Fruit fly (Drosophila melanogaster) whole organism, embryonic: ENCODE measurements around the gene LanB1.

Experiments
- Adf1 ChIP-seq: fragments of 200-800 bp; sonication (Bioruptor generic); IDR thresholded peaks from 2 replicates; pipeline ENCODE4 v1.3.6; 2022; ENCODE audit warnings: missing biosample characterization, missing genetic modification characterization
- BEAF-32 ChIP-seq: fragments of 200-800 bp; sonication (Bioruptor generic); optimal IDR thresholded peaks from 3 replicates; lab custom pipeline; 2017; ENCODE audit warnings: missing biosample characterization, missing genetic modification characterization, mild to moderate bottlenecking, moderate library complexity, missing genetic modification reagents
- CG11504 ChIP-seq: fragments of 200-800 bp; sonication (Bioruptor generic); optimal IDR thresholded peaks from 3 replicates; lab custom pipeline; 2019; ENCODE audit warnings: missing biosample characterization, mild to moderate bottlenecking, missing genetic modification characterization, moderate library complexity
- CG14050 ChIP-seq: fragments of 200-800 bp; sonication (Bioruptor generic); IDR thresholded peaks from 3 replicates; pipeline ENCODE4 v1.3.6; 2022; ENCODE audit warnings: missing biosample characterization, missing genetic modification characterization
- CG16813 ChIP-seq: fragments of 200-800 bp; sonication (Bioruptor generic); IDR thresholded peaks from 3 replicates; pipeline ENCODE4 v1.3.6; 2022; ENCODE audit warnings: missing biosample characterization, missing genetic modification characterization; ENCODE audit not compliant: partially characterized antibody
- CG16815 ChIP-seq: fragments of 200-800 bp; sonication (Bioruptor generic); optimal IDR thresholded peaks from 3 replicates; lab custom pipeline; 2017; ENCODE audit warnings: missing biosample characterization, mild to moderate bottlenecking, missing genetic modification characterization
- CG34376 ChIP-seq: fragments of 200-800 bp; sonication (Bioruptor generic); optimal IDR thresholded peaks from 2 replicates; lab custom pipeline; 2018; ENCODE audit warnings: missing biosample characterization, mild to moderate bottlenecking, missing genetic modification characterization
- CG42726 ChIP-seq: fragments of 200-800 bp; sonication (Bioruptor generic); IDR thresholded peaks from 2 replicates; pipeline ENCODE4 v1.3.6; 2022; ENCODE audit warnings: missing biosample characterization, missing genetic modification characterization; ENCODE audit not compliant: partially characterized antibody
- CG4617 ChIP-seq: fragments of 200-800 bp; sonication (Bioruptor generic); optimal IDR thresholded peaks from 3 replicates; lab custom pipeline; 2016; ENCODE audit warnings: missing biosample characterization, missing genetic modification characterization, borderline replicate concordance
- CG6175 ChIP-seq: fragments of 200-800 bp; sonication (Bioruptor generic); IDR thresholded peaks from 3 replicates; pipeline ENCODE4 v1.3.6; 2022; ENCODE audit warnings: missing biosample characterization, missing genetic modification characterization
- CG6254 ChIP-seq: fragments of 200-800 bp; sonication (Bioruptor generic); optimal IDR thresholded peaks from 3 replicates; lab custom pipeline; 2017; ENCODE audit warnings: mild to moderate bottlenecking, missing biosample characterization, missing genetic modification reagents, missing genetic modification characterization
- CG6272 ChIP-seq: fragments of 200-800 bp; sonication (Bioruptor generic); IDR thresholded peaks from 2 replicates; pipeline ENCODE4 v1.3.6; 2022; ENCODE audit warnings: missing biosample characterization, missing genetic modification characterization
- CG9727 ChIP-seq: fragments of 200-800 bp; sonication (Bioruptor generic); optimal IDR thresholded peaks from 3 replicates; lab custom pipeline; 2017; ENCODE audit warnings: missing biosample characterization, mild to moderate bottlenecking, missing genetic modification characterization
- Dip2 ChIP-seq: fragments of 200-800 bp; sonication (Bioruptor generic); IDR thresholded peaks from 2 replicates; pipeline ENCODE4 v1.3.6; 2022; ENCODE audit warnings: missing biosample characterization, missing genetic modification characterization
- Dll ChIP-seq: fragments of 200-800 bp; sonication (Bioruptor generic); IDR thresholded peaks from 4 replicates; pipeline ENCODE4 v1.3.6; 2022; ENCODE audit warnings: missing biosample characterization, missing genetic modification characterization; ENCODE audit not compliant: partially characterized antibody
- Doc2 ChIP-seq: fragments of 200-800 bp; sonication (Bioruptor generic); IDR thresholded peaks from 2 replicates; pipeline ENCODE4 v1.3.6; 2022; ENCODE audit warnings: missing biosample characterization, missing genetic modification characterization
- Doc3 ChIP-seq: fragments of 200-800 bp; sonication (Bioruptor generic); IDR thresholded peaks from 3 replicates; pipeline ENCODE4 v1.3.6; 2022; ENCODE audit warnings: missing biosample characterization, missing genetic modification characterization; ENCODE audit not compliant: partially characterized antibody
- E2f2 ChIP-seq: fragments of 200-800 bp; sonication (Bioruptor generic); IDR thresholded peaks from 2 replicates; pipeline ENCODE4 v1.3.6; 2022; ENCODE audit warnings: missing biosample characterization, missing genetic modification characterization
- Fer3 ChIP-seq: fragments of 200-800 bp; sonication (Bioruptor generic); optimal IDR thresholded peaks from 2 replicates; lab custom pipeline; 2018; ENCODE audit warnings: missing biosample characterization, mild to moderate bottlenecking, missing genetic modification characterization, moderate library complexity
- GATAe ChIP-seq: fragments of 200-800 bp; sonication (Bioruptor generic); conservative IDR thresholded peaks from 2 replicates; pipeline ENCODE4 v1.3.6; 2022; ENCODE audit warnings: missing biosample characterization, missing genetic modification characterization
- Max ChIP-seq: fragments of 200-800 bp; sonication (Bioruptor generic); optimal IDR thresholded peaks from 2 replicates; lab custom pipeline; 2016; ENCODE audit warnings: missing biosample characterization, mild to moderate bottlenecking, missing genetic modification characterization
- Nf-YC ChIP-seq: fragments of 200-800 bp; optimal IDR thresholded peaks from 3 replicates; lab custom pipeline; 2019; ENCODE audit warnings: missing biosample characterization, mild to moderate bottlenecking, missing genetic modification characterization, moderate library complexity
- Oaz ChIP-seq: fragments of 200-800 bp; sonication (Bioruptor generic); IDR thresholded peaks from 2 replicates; pipeline ENCODE4 v1.3.6; 2022; ENCODE audit warnings: missing biosample characterization, missing genetic modification characterization
- Oli ChIP-seq: fragments of 200-800 bp; sonication (Bioruptor generic); optimal IDR thresholded peaks from 2 replicates; lab custom pipeline; 2018; ENCODE audit warnings: missing biosample characterization, mild to moderate bottlenecking, missing genetic modification characterization, moderate library complexity
- Pdp1 ChIP-seq, 2 experiments: fragments of 200-800 bp; sonication (Bioruptor generic); optimal IDR thresholded peaks; 3 replicates each; lab custom pipeline; 2016; ENCODE audit warnings: missing biosample characterization in 2 of 2, missing genetic modification characterization in 2 of 2, mild to moderate bottlenecking in 1 of 2, moderate library complexity in 1 of 2
- Rx ChIP-seq: fragments of 200-800 bp; sonication (Bioruptor generic); IDR thresholded peaks from 2 replicates; pipeline ENCODE4 v1.3.6; 2022; ENCODE audit warnings: missing biosample characterization, missing genetic modification characterization
- Sox102F ChIP-seq: fragments of 200-800 bp; sonication (Bioruptor generic); optimal IDR thresholded peaks from 2 replicates; lab custom pipeline; 2018; ENCODE audit warnings: missing biosample characterization, mild to moderate bottlenecking, missing genetic modification characterization, moderate library complexity
- Xrp1 ChIP-seq: fragments of 200-800 bp; sonication (Bioruptor generic); IDR thresholded peaks from 2 replicates; pipeline ENCODE4 v1.3.6; 2022; ENCODE audit warnings: missing biosample characterization, missing genetic modification characterization
- amos ChIP-seq: fragments of 200-800 bp; sonication (Bioruptor generic); IDR thresholded peaks from 2 replicates; pipeline ENCODE4 v1.3.6; 2022; ENCODE audit warnings: missing biosample characterization, missing genetic modification characterization; ENCODE audit not compliant: partially characterized antibody
- az2 ChIP-seq: fragments of 200-800 bp; sonication (Bioruptor generic); optimal IDR thresholded peaks from 3 replicates; lab custom pipeline; 2016; ENCODE audit warnings: missing biosample characterization, missing genetic modification characterization
- bcd ChIP-seq: fragments of 200-800 bp; sonication (Bioruptor generic); optimal IDR thresholded peaks from 2 replicates; lab custom pipeline; 2017; ENCODE audit warnings: missing biosample characterization, mild to moderate bottlenecking, missing genetic modification characterization
- cg ChIP-seq: fragments of 200-800 bp; sonication (Bioruptor generic); optimal IDR thresholded peaks from 3 replicates; lab custom pipeline; 2019; ENCODE audit warnings: missing biosample characterization, mild to moderate bottlenecking, missing genetic modification characterization, moderate library complexity
- chinmo ChIP-seq: fragments of 200-800 bp; sonication (Bioruptor generic); IDR thresholded peaks from 4 replicates; pipeline ENCODE4 v1.3.6; 2022; ENCODE audit warnings: missing biosample characterization, missing genetic modification characterization; ENCODE audit not compliant: partially characterized antibody
- crol ChIP-seq: fragments of 200-800 bp; sonication (Bioruptor generic); IDR thresholded peaks from 2 replicates; pipeline ENCODE4 v1.3.6; 2022; ENCODE audit warnings: missing biosample characterization, missing genetic modification characterization
- cwo ChIP-seq: fragments of 200-800 bp; sonication (Bioruptor generic); optimal IDR thresholded peaks from 3 replicates; lab custom pipeline; 2017; ENCODE audit warnings: missing biosample characterization, missing genetic modification characterization, mild to moderate bottlenecking, moderate library complexity, missing genetic modification reagents
- exex ChIP-seq: fragments of 200-800 bp; sonication (Bioruptor generic); optimal IDR thresholded peaks from 4 replicates; lab custom pipeline; 2018; ENCODE audit warnings: missing biosample characterization, mild to moderate bottlenecking, missing genetic modification characterization, moderate library complexity
- gcm ChIP-seq: fragments of 200-800 bp; sonication (Bioruptor generic); optimal IDR thresholded peaks from 2 replicates; lab custom pipeline; 2019; ENCODE audit warnings: missing biosample characterization, mild to moderate bottlenecking, missing genetic modification characterization, moderate library complexity
- gsb ChIP-seq: fragments of 200-800 bp; sonication (Bioruptor generic); IDR thresholded peaks from 2 replicates; pipeline ENCODE4 v1.3.6; 2022; ENCODE audit warnings: missing biosample characterization, missing genetic modification characterization
- ind ChIP-seq: fragments of 200-800 bp; sonication (Bioruptor generic); optimal IDR thresholded peaks from 3 replicates; lab custom pipeline; 2016; ENCODE audit warnings: missing biosample characterization, missing genetic modification characterization
- maf-S ChIP-seq: fragments of 200-800 bp; sonication (Bioruptor generic); optimal IDR thresholded peaks from 2 replicates; lab custom pipeline; 2016; ENCODE audit warnings: missing biosample characterization, missing genetic modification characterization
- nerfin-2 ChIP-seq: fragments of 200-800 bp; sonication (Bioruptor generic); IDR thresholded peaks from 2 replicates; pipeline ENCODE4 v1.3.6; 2022; ENCODE audit warnings: missing biosample characterization, missing genetic modification characterization; ENCODE audit not compliant: partially characterized antibody
- sens ChIP-seq: fragments of 200-800 bp; sonication (Bioruptor generic); peaks from one replicate; lab custom pipeline; 2016; ENCODE audit warnings: missing biosample characterization, missing genetic modification characterization
- sim ChIP-seq: fragments of 200-800 bp; sonication (Bioruptor generic); IDR thresholded peaks from 2 replicates; pipeline ENCODE4 v1.3.6; 2022; ENCODE audit warnings: missing biosample characterization, missing genetic modification characterization
- slou ChIP-seq: fragments of 200-800 bp; sonication (Bioruptor generic); optimal IDR thresholded peaks from 3 replicates; lab custom pipeline; 2016; ENCODE audit warnings: missing biosample characterization, missing genetic modification characterization
- sug ChIP-seq: fragments of 200-800 bp; optimal IDR thresholded peaks from 2 replicates; lab custom pipeline; 2019; ENCODE audit warnings: missing biosample characterization, mild to moderate bottlenecking, missing genetic modification characterization, moderate library complexity
- tup ChIP-seq: fragments of 200-800 bp; sonication (Bioruptor generic); optimal IDR thresholded peaks from 2 replicates; lab custom pipeline; 2016; ENCODE audit warnings: missing biosample characterization, mild to moderate bottlenecking, missing genetic modification characterization, moderate library complexity
- tx ChIP-seq: fragments of 200-800 bp; sonication (Bioruptor generic); optimal IDR thresholded peaks from 2 replicates; lab custom pipeline; 2016; ENCODE audit warnings: missing biosample characterization, missing genetic modification characterization

Gene LanB1

DNA sequence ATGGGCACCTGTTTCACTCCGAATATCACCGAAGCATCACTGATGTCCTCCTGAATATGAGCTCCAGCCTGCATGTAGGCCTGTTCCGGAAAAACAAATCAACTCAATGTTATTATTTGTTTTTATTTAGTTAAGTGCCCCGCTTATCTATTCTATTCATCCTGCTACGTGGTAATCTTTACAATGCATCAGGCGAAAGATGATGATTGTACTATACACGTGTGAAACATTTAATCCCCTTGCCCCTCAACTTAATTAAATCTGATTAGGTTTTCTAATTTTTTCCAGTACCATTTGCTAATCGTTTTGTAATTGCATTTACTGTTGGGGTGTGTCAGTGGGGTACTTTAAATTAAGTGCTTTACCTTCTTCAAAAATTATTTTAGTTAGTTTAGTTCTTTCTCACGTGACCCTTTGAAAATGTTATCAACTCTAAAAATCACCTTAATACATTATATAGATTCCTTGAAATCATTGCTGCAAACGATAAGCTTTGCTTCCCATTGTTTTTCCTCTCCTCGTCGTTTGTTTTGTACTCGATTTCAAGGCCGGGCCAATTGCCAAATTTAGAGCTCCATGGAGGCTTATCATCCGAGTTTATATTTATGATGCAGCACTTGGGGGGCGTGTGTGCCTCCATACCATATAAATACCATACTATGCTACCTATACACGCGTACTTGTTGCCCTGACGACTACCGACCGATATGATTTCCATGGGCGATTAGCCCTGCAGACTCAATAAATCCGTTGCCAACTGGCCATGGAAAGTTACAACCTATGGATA is 16.4 kb upstream of the LanB1 start (continued):
- no peak for TF ChIP-seq Sox102F (GFP tag; lab: Kevin White, UChicago)
- no peak for TF ChIP-seq tx (GFP tag; lab: Kevin White, UChicago)
- no peak for TF ChIP-seq Adf1 (GFP tag; lab: Robert Waterston, UW)
- no peak for TF ChIP-seq gsb
- no peak for TF ChIP-seq Doc3 (GFP tag; lab: Robert Waterston, UW)
- TF ChIP-seq exex (tag; lab: Kevin White, UChicago): peak; percentile 68
- TF ChIP-seq Dip2: no peak
- TF ChIP-seq CG4617 (GFP tag; lab: Kevin White, UChicago): no peak
- TF ChIP-seq Fer3 (tag; lab: Kevin White, UChicago): no peak
- no peak for TF ChIP-seq CG42726
- TF ChIP-seq ind (GFP tag; lab: Kevin White, UChicago): no peak
- peak; percentile 94 for TF ChIP-seq sug (tag; lab: Kevin White, UChicago)
- no peak for TF ChIP-seq crol (GFP tag; lab: Robert Waterston, UW)
- TF ChIP-seq Pdp1 (GFP tag; optimal IDR thresholded peaks at IDR 0.05; lab: Kevin White, UChicago): no peak
- TF ChIP-seq Oaz: no peak
- TF ChIP-seq BEAF-32 (GFP tag; lab: Kevin White, UChicago): no peak
- TF ChIP-seq nerfin-2 (GFP tag; lab: Robert Waterston, UW): no peak
- TF ChIP-seq sens (GFP tag; lab: Kevin White, UChicago): peak; percentile 14
- no peak for TF ChIP-seq Rx
- TF ChIP-seq cwo: peak; percentile 69
- no peak for TF ChIP-seq GATAe (GFP tag; lab: Robert Waterston, UW)
- no peak for TF ChIP-seq Dll (GFP tag; lab: Robert Waterston, UW)
- no peak for TF ChIP-seq cg
- TF ChIP-seq gcm (GFP tag; lab: Kevin White, UChicago): no peak
- no peak for TF ChIP-seq sim
- TF ChIP-seq CG6272 (GFP tag; lab: Robert Waterston, UW): no peak
- no peak for TF ChIP-seq CG16813 (GFP tag; lab: Robert Waterston, UW)
- TF ChIP-seq slou (GFP tag; lab: Kevin White, UChicago): no peak
- TF ChIP-seq E2f2 (GFP tag; lab: Robert Waterston, UW): no peak
- no peak for TF ChIP-seq CG6175
- no peak for TF ChIP-seq Xrp1 (GFP tag; lab: Robert Waterston, UW)
- TF ChIP-seq Nf-YC (tag; lab: Kevin White, UChicago): no peak
- TF ChIP-seq, all 482 proteins: peak for 6

DNA sequence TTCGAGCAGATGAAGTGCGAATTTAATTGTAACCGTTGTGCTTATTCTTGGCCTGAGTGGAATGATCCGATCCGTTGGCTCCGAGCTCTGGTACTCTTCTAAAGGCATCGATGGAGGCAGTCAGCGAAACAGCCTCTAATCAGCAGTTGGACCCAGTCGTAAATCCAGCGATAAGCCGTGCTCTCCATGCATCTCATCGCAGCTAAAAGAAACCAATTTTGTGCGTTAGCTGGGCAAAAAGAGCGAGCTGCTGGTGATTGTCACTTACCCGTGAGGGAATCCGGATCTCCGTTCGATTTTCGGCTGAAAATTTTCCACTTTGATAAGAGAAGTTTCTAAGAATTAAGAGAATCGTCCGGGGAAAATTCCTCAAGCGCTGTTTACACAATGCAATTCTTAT is 15.4 kb upstream of the LanB1 start, which contains the start of gene LKRSDH:
Gene LKRSDH, minus strand, starts transcription at position 101 of the 400 bp plus-strand sequence.
- TF ChIP-seq CG9727 (GFP tag; lab: Kevin White, UChicago) (no peak), sug (tag; lab: Kevin White, UChicago) (peak; percentile 51), CG34376 (GFP tag; lab: Kevin White, UChicago) (peak; percentile 46), chinmo (0 out of 4 replicates have a peak, but pooled peaks have one; percentile 43)

DNA sequence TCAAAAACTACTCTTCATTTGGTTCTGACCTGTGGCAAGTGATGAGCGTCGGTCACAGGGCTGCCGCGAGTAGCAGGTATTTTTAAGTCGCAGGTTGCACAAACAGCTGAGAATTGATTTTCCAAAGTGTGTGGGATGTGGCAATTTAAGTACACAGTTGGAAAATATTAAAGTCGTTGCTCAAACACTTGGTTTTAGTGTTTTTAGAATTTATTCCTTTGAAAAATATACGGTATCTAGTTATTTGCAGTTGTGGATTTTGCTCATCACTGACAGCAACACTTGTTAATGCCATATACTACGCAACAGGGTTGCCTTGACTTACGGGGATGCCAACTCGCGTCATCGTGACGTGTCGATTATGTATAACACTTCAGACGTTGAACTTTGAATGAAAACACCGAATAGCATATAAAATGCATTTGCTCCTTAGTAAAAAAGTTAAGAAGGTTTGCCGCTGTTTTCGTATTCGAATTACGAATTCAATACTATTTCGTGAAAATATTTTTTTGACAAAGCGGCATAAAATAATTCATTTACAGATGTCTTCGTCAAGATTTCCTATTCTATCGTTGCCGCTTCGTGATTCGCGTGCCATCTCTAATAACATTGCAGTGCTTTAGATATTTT is 11.3 kb upstream of the LanB1 start, which contains the start of the genes Herp and r2d2:
Gene Herp, minus strand, starts transcription at position 255 of the 630 bp plus-strand sequence.
Gene r2d2, plus strand, starts transcription at position 344 of the 630 bp plus-strand sequence.
- peak; percentile 24 for TF ChIP-seq CG6254 (GFP tag; lab: Kevin White, UChicago)
- peak; percentile 90 for TF ChIP-seq CG11504 (tag; lab: Kevin White, UChicago)
- peak; percentile 93 for TF ChIP-seq maf-S
- TF ChIP-seq amos (GFP tag; lab: Robert Waterston, UW): peak; percentile 70; the same call in 1 of the 2 replicates
- peak; percentile 83 for TF ChIP-seq Oli
- no peak; the same call in none of the 2 replicates for TF ChIP-seq Doc2
- TF ChIP-seq CG16815 (GFP tag; lab: Kevin White, UChicago): peak; percentile 83
- peak; percentile 89 for TF ChIP-seq az2 (GFP tag; lab: Kevin White, UChicago)
- TF ChIP-seq Max: peak; percentile 92
- peak; percentile 59 for TF ChIP-seq tup (GFP tag; lab: Kevin White, UChicago)
- peak; percentile 81 for TF ChIP-seq CG14050
- peak; percentile 91 for TF ChIP-seq bcd (GFP tag; lab: Kevin White, UChicago)
